Worm (Caenorhabditis elegans) whole organism, L4 larva: ENCODE results near the gene fbxc-30.

ENCODE experiments used
- ces-1 ChIP-seq: fragments of 150-350 bp; sonication (generic microtip); optimal IDR thresholded peaks from 4 replicates; lab custom pipeline; 2014; ENCODE audit warnings: missing biosample characterization, missing genetic modification reagents, missing genetic modification characterization
- mep-1 ChIP-seq: fragments of 150-350 bp; sonication (generic microtip); optimal IDR thresholded peaks from 3 replicates; lab custom pipeline; 2014; ENCODE audit warnings: missing biosample characterization, missing genetic modification characterization

- no peak for TF ChIP-seq mep-1 (tag; lab: Kevin White, UChicago)
- TF ChIP-seq ces-1 (GFP tag; lab: Kevin White, UChicago) = no peak
These were observed 6.1 kb downstream of the fbxc-30 start, which contains the start of gene fbxc-28 for ce11 chrII:923521-923920.
